Fruit fly (Drosophila melanogaster) S2 (cell line): Measurements from ENCODE around the gene CG6071.

Experiments
- CG8478 ChIP-seq: fragments of >200 bp; optimal IDR thresholded peaks from 2 replicates; lab custom pipeline; 2018
- CTCF ChIP-seq, 2 experiments: fragments of >200 bp; optimal IDR thresholded peaks; 2 replicates each; lab custom pipeline; 2018

- TF ChIP-seq CG8478 (lab: Kevin White, UChicago) (no peak), CTCF (optimal IDR thresholded peaks at IDR 0.05; lab: Kevin White, UChicago) (no peak)
These were observed 52.1 kb downstream of the CG6071 start for dm6 chr3L:11593778-11594177.
